Fruit fly (Drosophila melanogaster) whole organism, pupa: ENCODE measurements around the gene CG4789.

Source experiments
- CG13204 ChIP-seq: fragments of 200-800 bp; sonication (Bioruptor generic); optimal IDR thresholded peaks from 2 replicates; lab custom pipeline; 2018; ENCODE audit warnings: missing biosample characterization, mild to moderate bottlenecking, missing genetic modification characterization, moderate library complexity
- CG14655 ChIP-seq: fragments of 200-800 bp; sonication (Bioruptor generic); optimal IDR thresholded peaks from 3 replicates; lab custom pipeline; 2017; ENCODE audit warnings: mild to moderate bottlenecking, missing biosample characterization, missing genetic modification reagents, missing genetic modification characterization
- CG17806 ChIP-seq: fragments of 200-800 bp; sonication (Bioruptor generic); optimal IDR thresholded peaks from 2 replicates; lab custom pipeline; 2018; ENCODE audit warnings: missing biosample characterization, mild to moderate bottlenecking, missing genetic modification characterization, moderate library complexity
- CG32121 ChIP-seq: fragments of 200-800 bp; sonication (Bioruptor generic); IDR thresholded peaks from 2 replicates; pipeline ENCODE4 v1.3.6; 2022; ENCODE audit warnings: missing biosample characterization, missing genetic modification characterization
- CG4496 ChIP-seq: fragments of 200-800 bp; sonication (Bioruptor generic); IDR thresholded peaks from 3 replicates; pipeline ENCODE4 v1.3.6; 2022; ENCODE audit warnings: missing biosample characterization, missing genetic modification characterization
- CG8159 ChIP-seq: fragments of 200-800 bp; sonication (Bioruptor generic); optimal IDR thresholded peaks from 3 replicates; lab custom pipeline; 2018; ENCODE audit warnings: missing biosample characterization, mild to moderate bottlenecking, missing genetic modification characterization, moderate library complexity
- CG9948 ChIP-seq: fragments of 200-800 bp; sonication (Bioruptor generic); optimal IDR thresholded peaks from 2 replicates; lab custom pipeline; 2018; ENCODE audit warnings: missing biosample characterization, mild to moderate bottlenecking, missing genetic modification characterization, moderate library complexity
- EcR ChIP-seq: fragments of 200-800 bp; sonication (Bioruptor generic); optimal IDR thresholded peaks from 3 replicates; lab custom pipeline; 2019; ENCODE audit warnings: missing biosample characterization, missing genetic modification characterization, mild to moderate bottlenecking, moderate library complexity, missing genetic modification reagents
- Ets98B ChIP-seq: fragments of 200-800 bp; sonication (Bioruptor generic); IDR thresholded peaks from 2 replicates; pipeline ENCODE4 v1.3.6; 2022; ENCODE audit warnings: missing biosample characterization, missing genetic modification characterization
- Pif1B ChIP-seq: fragments of 200-800 bp; sonication (Bioruptor generic); optimal IDR thresholded peaks from 3 replicates; lab custom pipeline; 2016; ENCODE audit warnings: missing biosample characterization, missing genetic modification characterization
- Snoo ChIP-seq: fragments of 200-800 bp; sonication (Bioruptor generic); optimal IDR thresholded peaks from 3 replicates; lab custom pipeline; 2017; ENCODE audit warnings: missing biosample characterization, mild to moderate bottlenecking, missing genetic modification characterization, inconsistent platforms
- fd96Ca ChIP-seq: fragments of 200-800 bp; sonication (Bioruptor generic); IDR thresholded peaks from 3 replicates; pipeline ENCODE4 v1.3.6; 2022; ENCODE audit warnings: missing biosample characterization, missing genetic modification characterization

Gene CG4789

DNA sequence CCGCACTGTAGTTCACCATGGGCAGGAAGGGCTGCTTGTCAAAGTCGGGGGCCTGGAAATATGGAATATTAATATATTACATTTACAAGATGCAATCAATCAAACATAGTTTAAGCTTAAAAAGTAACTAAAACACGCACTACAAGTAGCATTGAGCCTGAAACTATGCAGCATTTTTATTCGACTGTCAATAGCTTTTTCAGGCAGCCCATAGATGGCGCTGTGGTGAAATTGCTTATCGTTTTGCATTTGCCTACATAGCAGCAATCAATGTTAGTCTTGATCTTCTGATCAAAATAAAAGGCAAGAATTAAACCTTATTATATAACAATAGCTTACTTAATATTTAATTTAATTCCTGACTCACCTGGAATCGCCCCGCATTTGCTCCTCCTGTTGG, 45.8 kb downstream of the CG4789 start:
- TF ChIP-seq CG32121 (GFP tag; lab: Robert Waterston, UW): no peak
- no peak for TF ChIP-seq Ets98B
- no peak for TF ChIP-seq CG17806 (tag; lab: Kevin White, UChicago)

DNA sequence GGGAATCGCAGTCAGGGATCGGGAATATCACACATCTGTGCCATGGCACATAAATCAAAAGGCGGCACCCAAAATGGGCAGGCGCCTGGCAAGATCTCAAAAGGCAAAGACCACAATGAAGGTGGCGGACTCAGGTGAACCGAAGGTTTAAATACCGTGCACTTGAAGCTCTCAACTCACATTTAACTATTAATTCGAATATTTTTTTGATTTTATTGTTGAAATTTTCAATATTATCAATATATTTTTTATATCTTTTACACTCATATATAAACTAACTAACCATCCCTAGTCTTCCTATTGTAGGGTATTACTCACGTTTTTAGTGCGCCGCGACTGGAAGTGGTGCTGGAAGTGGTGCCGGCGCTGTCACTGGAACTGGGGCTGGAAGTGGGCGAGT, 48.2 kb downstream of the CG4789 start:
- no peak for TF ChIP-seq Pif1B
- peak; percentile 4 for TF ChIP-seq CG17806 (tag; lab: Kevin White, UChicago)
- peak; percentile 19; the same call in 1 of the 2 replicates for TF ChIP-seq Ets98B
- peak; percentile 9 for TF ChIP-seq CG8159
- peak; percentile 43; the same call in 2 of the 3 replicates for TF ChIP-seq CG4496 (GFP tag; lab: Robert Waterston, UW)

DNA sequence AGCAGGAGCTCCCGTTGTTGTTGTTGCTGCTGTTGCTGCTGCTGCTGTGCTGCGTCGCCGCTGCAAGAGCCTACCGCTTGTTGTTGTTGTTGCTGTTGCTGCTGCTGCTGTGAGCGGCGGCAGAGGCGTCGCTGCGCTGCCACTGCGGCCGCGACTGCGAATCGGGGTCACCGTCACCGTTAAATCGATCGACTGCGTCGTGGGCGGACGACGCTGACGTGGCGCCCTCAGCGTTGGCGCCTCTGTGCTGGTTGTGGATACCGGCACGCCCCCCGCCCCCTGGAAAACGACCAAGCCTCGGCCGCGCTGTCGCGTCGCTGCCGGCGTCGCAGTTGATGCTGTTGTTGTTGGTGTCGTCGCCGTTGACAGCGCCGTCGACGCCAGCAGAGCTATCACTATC, 48.8 kb downstream of the CG4789 start:
- no peak for TF ChIP-seq CG8159
- no peak for TF ChIP-seq fd96Ca (GFP tag; lab: Robert Waterston, UW)
- TF ChIP-seq CG14655 (GFP tag; lab: Kevin White, UChicago): no peak
- TF ChIP-seq EcR: no peak
- no peak for TF ChIP-seq CG9948
- no peak for TF ChIP-seq CG4496 (GFP tag; lab: Robert Waterston, UW)
- no peak for TF ChIP-seq CG32121 (GFP tag; lab: Robert Waterston, UW)
- TF ChIP-seq CG13204 (GFP tag; lab: Kevin White, UChicago): no peak
- no peak for TF ChIP-seq Snoo (tag; lab: Kevin White, UChicago)
